Comparison of ENCODE assay signal across 5 fruit fly cellular contexts in the genomic region with DNA sequence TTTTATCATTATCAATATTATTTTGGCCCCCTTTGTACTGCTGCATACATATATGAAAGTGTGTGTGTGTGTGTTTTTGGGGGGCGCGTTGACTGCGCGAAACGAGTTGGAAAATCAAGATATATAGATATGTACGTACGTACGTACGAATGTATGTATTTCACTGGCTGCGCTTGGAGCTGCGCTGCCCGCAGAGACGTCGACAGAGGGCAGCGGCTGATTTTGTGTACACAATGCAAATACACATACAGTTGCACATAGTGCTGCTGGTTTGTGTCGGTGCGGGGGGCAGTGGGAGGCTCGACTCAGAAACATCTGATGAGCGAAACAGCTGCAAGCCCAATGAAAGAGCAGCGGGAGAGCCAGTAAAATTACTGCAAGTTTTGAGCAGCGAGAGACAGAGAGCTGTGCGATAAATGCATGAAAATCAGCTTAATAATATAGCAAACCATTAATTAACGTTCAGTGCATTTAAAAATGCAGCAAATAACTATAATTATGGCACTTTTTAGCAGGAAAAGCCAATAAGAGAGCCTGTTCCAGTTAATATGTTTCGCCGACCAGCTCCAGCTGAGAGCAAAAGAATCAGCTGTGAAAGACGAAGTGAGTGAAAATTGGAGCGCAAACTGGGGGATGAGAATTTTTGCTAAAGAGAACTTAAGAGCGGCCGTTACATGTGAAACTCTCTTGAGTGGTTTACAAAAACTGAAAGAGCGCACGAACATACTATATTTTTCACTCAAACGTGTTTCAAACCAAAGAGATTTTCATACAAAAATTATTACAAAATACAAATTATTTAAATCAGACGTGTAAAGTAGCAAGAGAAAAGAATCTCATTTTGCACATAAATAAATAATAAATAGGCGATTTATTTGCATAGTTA.
A peak's percentile ranks its signal among the peaks of the same experiment; 100 is the strongest.
TF ChIP-seq lines count a peak whose summit lies in the region.

No protein-coding gene starts in this region.

- no peak for TF ChIP-seq CTCF in whole organism, embryonic (GFP tag; optimal IDR thresholded peaks at IDR 0.05; lab: Kevin White, UChicago)

TF ChIP-seq in whole organism, adult, 20 proteins besides CTCF, POLR2A, EP300 and RAD21 (continues in another document):
- TF ChIP-seq CG33017 (tag; optimal IDR thresholded peaks at IDR 0.05; lab: Kevin White, UChicago) (peak; percentile 36), CG12768 (GFP tag; optimal IDR thresholded peaks at IDR 0.05; lab: Kevin White, UChicago) (peak; percentile 71), Hr96 (GFP tag; optimal IDR thresholded peaks at IDR 0.05; lab: Kevin White, UChicago) (no peak), CG7101 (tag; optimal IDR thresholded peaks at IDR 0.05; lab: Kevin White, UChicago) (peak; percentile 29), Clk (GFP tag; optimal IDR thresholded peaks at IDR 0.05; lab: Kevin White, UChicago) (no peak), bab1 (GFP tag; optimal IDR thresholded peaks at IDR 0.05; lab: Kevin White, UChicago) (peak; percentile 64), CG1620 (GFP tag; optimal IDR thresholded peaks at IDR 0.05; lab: Kevin White, UChicago) (peak; percentile 33), CG7045 (GFP tag; optimal IDR thresholded peaks at IDR 0.05; lab: Kevin White, UChicago) (peak; percentile 39), cic (GFP tag; optimal IDR thresholded peaks at IDR 0.05; lab: Kevin White, UChicago) (peak; percentile 79), pad (GFP tag; optimal IDR thresholded peaks at IDR 0.05; lab: Kevin White, UChicago) (peak; percentile 29), CG14711 (tag; optimal IDR thresholded peaks at IDR 0.05; lab: Kevin White, UChicago) (no peak), kay (GFP tag; lab: Kevin White, UChicago; ENCODE audit: borderline replicate concordance) (peak; percentile 80), Mnt (GFP tag; optimal IDR thresholded peaks at IDR 0.05; lab: Kevin White, UChicago) (peak; percentile 23), tj (GFP tag; optimal IDR thresholded peaks at IDR 0.05; lab: Kevin White, UChicago) (peak; percentile 74), CG11617 (GFP tag; optimal IDR thresholded peaks at IDR 0.05; lab: Kevin White, UChicago) (peak; percentile 24), toe (GFP tag; optimal IDR thresholded peaks at IDR 0.05; lab: Kevin White, UChicago) (no peak)

TF ChIP-seq in whole organism, embryonic, 481 proteins besides CTCF, POLR2A, EP300 and RAD21 (continues in another document):
- TF ChIP-seq Rfx (GFP tag; IDR thresholded peaks at IDR 0.05; lab: Robert Waterston, UW) (peak; percentile 27; the same call in 1 of the 2 replicates), zf30C (GFP tag; optimal IDR thresholded peaks at IDR 0.05; lab: Kevin White, UChicago) (peak; percentile 15), her (GFP tag; optimal IDR thresholded peaks at IDR 0.05; lab: Kevin White, UChicago) (peak; percentile 4), seq (GFP tag; IDR thresholded peaks at IDR 0.05; lab: Robert Waterston, UW) (peak; percentile 52; the same call in 1 of the 2 replicates), ATbp (GFP tag; optimal IDR thresholded peaks at IDR 0.05; lab: Kevin White, UChicago) (peak; percentile 14), ac (GFP tag; optimal IDR thresholded peaks at IDR 0.05; lab: Kevin White, UChicago) (peak; percentile 57), CHES-1-like (GFP tag; optimal IDR thresholded peaks at IDR 0.05; lab: Kevin White, UChicago) (no peak), Lhr (GFP tag; optimal IDR thresholded peaks at IDR 0.05; lab: Kevin White, UChicago) (no peak), bbx (GFP tag; IDR thresholded peaks at IDR 0.05; lab: Robert Waterston, UW; ENCODE audit: partially characterized antibody) (peak; percentile 54), caup (GFP tag; optimal IDR thresholded peaks at IDR 0.05; lab: Kevin White, UChicago; ENCODE audit: severe bottlenecking) (peak; percentile 10), CG6791 (GFP tag; IDR thresholded peaks at IDR 0.05; lab: Robert Waterston, UW; ENCODE audit: partially characterized antibody) (no peak), sob (GFP tag; IDR thresholded peaks at IDR 0.05; lab: Robert Waterston, UW) (no peak), CG6175 (GFP tag; IDR thresholded peaks at IDR 0.05; lab: Robert Waterston, UW) (peak; percentile 12; the same call in 1 of the 3 replicates), CG34224 (GFP tag; IDR thresholded peaks at IDR 0.05; lab: Robert Waterston, UW; ENCODE audit: partially characterized antibody) (peak; percentile 65)

TF ChIP-seq in whole organism, prepupa, 60 proteins besides CTCF, POLR2A, EP300 and RAD21 (continues in another document):
- peak; percentile 60; the same call in 1 of the 3 replicates for TF ChIP-seq CG8119 (GFP tag; IDR thresholded peaks at IDR 0.05; lab: Robert Waterston, UW)
- TF ChIP-seq CG3919 (GFP tag; optimal IDR thresholded peaks at IDR 0.05; lab: Kevin White, UChicago): peak; percentile 54
- peak; percentile 41 for TF ChIP-seq Sox14 (GFP tag; optimal IDR thresholded peaks at IDR 0.05; lab: Kevin White, UChicago)
- peak; percentile 27 for TF ChIP-seq CG1621 (tag; optimal IDR thresholded peaks at IDR 0.05; lab: Kevin White, UChicago)
- peak; percentile 1 for TF ChIP-seq Smox (GFP tag; optimal IDR thresholded peaks at IDR 0.05; lab: Kevin White, UChicago)
- TF ChIP-seq Lpt (GFP tag; optimal IDR thresholded peaks at IDR 0.05; lab: Kevin White, UChicago): peak; percentile 67
- TF ChIP-seq achi (GFP tag; optimal IDR thresholded peaks at IDR 0.05; lab: Kevin White, UChicago): no peak
- no peak for TF ChIP-seq CG7368 (GFP tag; optimal IDR thresholded peaks at IDR 0.05; lab: Kevin White, UChicago)
- TF ChIP-seq CG11902 (GFP tag; optimal IDR thresholded peaks at IDR 0.05; lab: Kevin White, UChicago): no peak
- peak; percentile 86 for TF ChIP-seq CG6163 (GFP tag; IDR thresholded peaks at IDR 0.05; lab: Robert Waterston, UW)
- peak in 1 of 2 experiments; percentile 38 for TF ChIP-seq salr (GFP tag; optimal IDR thresholded peaks at IDR 0.05; lab: Kevin White, UChicago)
- peak; percentile 24 for TF ChIP-seq CG3032 (tag; optimal IDR thresholded peaks at IDR 0.05; lab: Kevin White, UChicago)
- TF ChIP-seq net (GFP tag; optimal IDR thresholded peaks at IDR 0.05; lab: Kevin White, UChicago): peak; percentile 66
- TF ChIP-seq eg (GFP tag; IDR thresholded peaks at IDR 0.05; lab: Robert Waterston, UW): peak; percentile 78; the same call in 2 of the 3 replicates
- TF ChIP-seq Sox15 (GFP tag; optimal IDR thresholded peaks at IDR 0.05; lab: Kevin White, UChicago): no peak
- TF ChIP-seq esn (GFP tag; optimal IDR thresholded peaks at IDR 0.05; lab: Kevin White, UChicago): peak; percentile 20
- no peak for TF ChIP-seq CG31627 (GFP tag; optimal IDR thresholded peaks at IDR 0.05; lab: Kevin White, UChicago)

TF ChIP-seq in whole organism, pupa, 21 proteins besides CTCF, POLR2A, EP300 and RAD21 (continues in another document):
- TF ChIP-seq CG8159 (tag; optimal IDR thresholded peaks at IDR 0.05; lab: Kevin White, UChicago) (no peak), CG4496 (GFP tag; IDR thresholded peaks at IDR 0.05; lab: Robert Waterston, UW) (peak; percentile 88), Pif1B (GFP tag; optimal IDR thresholded peaks at IDR 0.05; lab: Kevin White, UChicago) (peak; percentile 21), EcR (GFP tag; optimal IDR thresholded peaks at IDR 0.05; lab: Kevin White, UChicago) (peak; percentile 76), fd96Ca (GFP tag; IDR thresholded peaks at IDR 0.05; lab: Robert Waterston, UW) (peak; percentile 72; the same call in 2 of the 3 replicates), CG9948 (tag; optimal IDR thresholded peaks at IDR 0.05; lab: Kevin White, UChicago) (no peak), CG8301 (tag; optimal IDR thresholded peaks at IDR 0.05; lab: Kevin White, UChicago) (peak; percentile 14), CG17806 (tag; optimal IDR thresholded peaks at IDR 0.05; lab: Kevin White, UChicago) (no peak), rn (GFP tag; IDR thresholded peaks at IDR 0.05; lab: Robert Waterston, UW) (no peak), Ets98B (GFP tag; IDR thresholded peaks at IDR 0.05; lab: Robert Waterston, UW) (peak; percentile 84), CG34367 (tag; optimal IDR thresholded peaks at IDR 0.05; lab: Kevin White, UChicago) (peak; percentile 18), CG10348 (GFP tag; IDR thresholded peaks at IDR 0.05; lab: Robert Waterston, UW) (no peak), D1 (tag; optimal IDR thresholded peaks at IDR 0.05; lab: Kevin White, UChicago) (no peak), CG13204 (GFP tag; optimal IDR thresholded peaks at IDR 0.05; lab: Kevin White, UChicago) (peak; percentile 79), Snoo (tag; optimal IDR thresholded peaks at IDR 0.05; lab: Kevin White, UChicago) (peak; percentile 32), gl (tag; optimal IDR thresholded peaks at IDR 0.05; lab: Kevin White, UChicago) (peak; percentile 72), CG12605 (GFP tag; IDR thresholded peaks at IDR 0.05; lab: Robert Waterston, UW) (peak; percentile 79), CG15710 (tag; optimal IDR thresholded peaks at IDR 0.05; lab: Kevin White, UChicago) (peak; percentile 8)

TF ChIP-seq in whole organism, wandering third instar larva, 38 proteins besides CTCF, POLR2A, EP300 and RAD21 (continues in another document):
- peak; percentile 72 for TF ChIP-seq Dif (GFP tag; optimal IDR thresholded peaks at IDR 0.05; lab: Kevin White, UChicago; ENCODE audit: partially characterized antibody)
- TF ChIP-seq usp (GFP tag; optimal IDR thresholded peaks at IDR 0.05; lab: Kevin White, UChicago): no peak
- TF ChIP-seq psq (GFP tag; optimal IDR thresholded peaks at IDR 0.05; lab: Kevin White, UChicago): peak; percentile 52
- TF ChIP-seq dsf (GFP tag; optimal IDR thresholded peaks at IDR 0.05; lab: Kevin White, UChicago; ENCODE audit: borderline replicate concordance): no peak
- no peak for TF ChIP-seq Abd-B (GFP tag; optimal IDR thresholded peaks at IDR 0.05; lab: Kevin White, UChicago)
- TF ChIP-seq OdsH (GFP tag; optimal IDR thresholded peaks at IDR 0.05; lab: Kevin White, UChicago): peak; percentile 38
- peak; percentile 38 for TF ChIP-seq brk (GFP tag; optimal IDR thresholded peaks at IDR 0.05; lab: Kevin White, UChicago)
- TF ChIP-seq Sp1 (GFP tag; optimal IDR thresholded peaks at IDR 0.05; lab: Kevin White, UChicago): peak; percentile 46
- TF ChIP-seq Rel (GFP tag; optimal IDR thresholded peaks at IDR 0.05; lab: Kevin White, UChicago): no peak
- TF ChIP-seq Rel (tag; optimal IDR thresholded peaks at IDR 0.05; lab: Kevin White, UChicago): peak; percentile 53
- peak in 1 of 2 experiments; percentile 34 for TF ChIP-seq dl (GFP tag; optimal IDR thresholded peaks at IDR 0.05; lab: Kevin White, UChicago; ENCODE audit: insufficient read depth in 1 of 2, partially characterized antibody in 2 of 2)
- peak; percentile 65 for TF ChIP-seq rgr (GFP tag; optimal IDR thresholded peaks at IDR 0.05; lab: Kevin White, UChicago)
- TF ChIP-seq pan (optimal IDR thresholded peaks at IDR 0.05; lab: Kevin White, UChicago): no peak
- peak; percentile 21 for TF ChIP-seq HLH106 (tag; optimal IDR thresholded peaks at IDR 0.05; lab: Kevin White, UChicago)
- no peak for TF ChIP-seq woc (GFP tag; optimal IDR thresholded peaks at IDR 0.05; lab: Kevin White, UChicago)
- peak; percentile 47 for TF ChIP-seq sage (GFP tag; optimal IDR thresholded peaks at IDR 0.05; lab: Kevin White, UChicago)
- TF ChIP-seq foxo (GFP tag; optimal IDR thresholded peaks at IDR 0.05; lab: Kevin White, UChicago): peak in 1 of 2 experiments; percentile 39
- peak; percentile 26 for TF ChIP-seq Jra (GFP tag; optimal IDR thresholded peaks at IDR 0.05; lab: Kevin White, UChicago)
- TF ChIP-seq br (GFP tag; optimal IDR thresholded peaks at IDR 0.05; lab: Kevin White, UChicago): peak; percentile 59
